Fruit fly (Drosophila melanogaster) whole organism, embryonic: ENCODE data around the gene p24-2.

Experiments
- ATbp ChIP-seq: fragments of 200-800 bp; sonication (Bioruptor generic); optimal IDR thresholded peaks from 2 replicates; lab custom pipeline; 2017; ENCODE audit warnings: missing biosample characterization, mild to moderate bottlenecking, missing genetic modification characterization, missing genetic modification reagents
- Abd-B ChIP-seq: fragments of 200-800 bp; sonication (Bioruptor generic); optimal IDR thresholded peaks from 2 replicates; lab custom pipeline; 2018; ENCODE audit warnings: missing biosample characterization, mild to moderate bottlenecking, missing genetic modification characterization, moderate library complexity
- Atf-2 ChIP-seq: fragments of 200-800 bp; sonication (Bioruptor generic); optimal IDR thresholded peaks from 2 replicates; lab custom pipeline; 2016; ENCODE audit warnings: missing biosample characterization, missing genetic modification characterization
- Bgb ChIP-seq: fragments of 200-800 bp; sonication (Bioruptor generic); IDR thresholded peaks from 2 replicates; pipeline ENCODE4 v1.3.6; 2022; ENCODE audit warnings: missing biosample characterization, missing genetic modification characterization; ENCODE audit not compliant: partially characterized antibody
- BtbVII ChIP-seq: fragments of 200-800 bp; sonication (Bioruptor generic); optimal IDR thresholded peaks from 3 replicates; lab custom pipeline; 2017; ENCODE audit warnings: missing biosample characterization, mild to moderate bottlenecking, missing genetic modification characterization
- CG10267 ChIP-seq: fragments of 200-800 bp; sonication (Bioruptor generic); optimal IDR thresholded peaks from 2 replicates; lab custom pipeline; 2018; ENCODE audit warnings: missing biosample characterization, mild to moderate bottlenecking, missing genetic modification characterization, moderate library complexity
- CG10565 ChIP-seq: fragments of 200-800 bp; sonication (Bioruptor generic); optimal IDR thresholded peaks from 3 replicates; lab custom pipeline; 2016; ENCODE audit warnings: missing biosample characterization, mild to moderate bottlenecking, missing genetic modification characterization
- CG10979 ChIP-seq: fragments of 200-800 bp; sonication (Bioruptor generic); optimal IDR thresholded peaks from 2 replicates; lab custom pipeline; 2018; ENCODE audit warnings: missing biosample characterization, mild to moderate bottlenecking, missing genetic modification characterization, moderate library complexity
- CG11398 ChIP-seq: fragments of 200-800 bp; sonication (Bioruptor generic); optimal IDR thresholded peaks from 2 replicates; lab custom pipeline; 2016; ENCODE audit warnings: missing biosample characterization, missing genetic modification characterization
- CG11456 ChIP-seq: fragments of 200-800 bp; sonication (Bioruptor generic); IDR thresholded peaks from 3 replicates; pipeline ENCODE4 v1.3.6; 2022; ENCODE audit warnings: missing biosample characterization, missing genetic modification characterization
- CG12104 ChIP-seq: fragments of 200-800 bp; sonication (Bioruptor generic); optimal IDR thresholded peaks from 3 replicates; lab custom pipeline; 2016; ENCODE audit warnings: missing biosample characterization, missing genetic modification characterization
- CG12391 ChIP-seq: fragments of 200-800 bp; sonication (Bioruptor generic); optimal IDR thresholded peaks from 3 replicates; lab custom pipeline; 2018; ENCODE audit warnings: missing biosample characterization, mild to moderate bottlenecking, missing genetic modification characterization, moderate library complexity
- CG12769 ChIP-seq: fragments of 200-800 bp; sonication (Bioruptor generic); optimal IDR thresholded peaks from 2 replicates; lab custom pipeline; 2019; ENCODE audit warnings: missing biosample characterization, mild to moderate bottlenecking, missing genetic modification characterization, moderate library complexity
- CG13424 ChIP-seq: fragments of 200-800 bp; sonication (Bioruptor generic); optimal IDR thresholded peaks from 2 replicates; lab custom pipeline; 2019; ENCODE audit warnings: missing biosample characterization, mild to moderate bottlenecking, missing genetic modification characterization, moderate library complexity
- CG15269 ChIP-seq: fragments of 200-800 bp; sonication (Bioruptor generic); optimal IDR thresholded peaks from 2 replicates; lab custom pipeline; 2018; ENCODE audit warnings: missing biosample characterization, mild to moderate bottlenecking, missing genetic modification characterization, moderate library complexity
- CG15514 ChIP-seq: fragments of 200-800 bp; sonication (Bioruptor generic); optimal IDR thresholded peaks from 3 replicates; lab custom pipeline; 2017; ENCODE audit warnings: missing biosample characterization, missing genetic modification characterization, mild to moderate bottlenecking, moderate library complexity, missing genetic modification reagents
- CG17328 ChIP-seq: fragments of 200-800 bp; sonication (Bioruptor generic); IDR thresholded peaks from 2 replicates; pipeline ENCODE4 v1.3.6; 2022; ENCODE audit warnings: missing biosample characterization, missing genetic modification characterization
- CG17359 ChIP-seq: fragments of 200-800 bp; sonication (Bioruptor generic); optimal IDR thresholded peaks from 3 replicates; lab custom pipeline; 2018; ENCODE audit warnings: missing biosample characterization, mild to moderate bottlenecking, missing genetic modification characterization, moderate library complexity
- CG17829 ChIP-seq: fragments of 200-800 bp; optimal IDR thresholded peaks from 2 replicates; lab custom pipeline; 2019; ENCODE audit warnings: missing biosample characterization, mild to moderate bottlenecking, missing genetic modification characterization, moderate library complexity
- CG18011 ChIP-seq: fragments of 200-800 bp; sonication (Bioruptor generic); optimal IDR thresholded peaks from 2 replicates; lab custom pipeline; 2017; ENCODE audit warnings: missing biosample characterization, missing genetic modification characterization, mild to moderate bottlenecking, moderate library complexity, missing genotype
- CG2678 ChIP-seq: fragments of 200-800 bp; sonication (Bioruptor generic); optimal IDR thresholded peaks from 3 replicates; lab custom pipeline; 2019; ENCODE audit warnings: missing biosample characterization, mild to moderate bottlenecking, missing genetic modification characterization, moderate library complexity
- CG2712 ChIP-seq: fragments of 200-800 bp; optimal IDR thresholded peaks from 3 replicates; lab custom pipeline; 2019; ENCODE audit warnings: missing biosample characterization, mild to moderate bottlenecking, missing genetic modification characterization, moderate library complexity
- CG5245 ChIP-seq: fragments of 200-800 bp; sonication (Bioruptor generic); optimal IDR thresholded peaks from 3 replicates; lab custom pipeline; 2016; ENCODE audit warnings: missing biosample characterization, missing genetic modification characterization
- CG6254 ChIP-seq: fragments of 200-800 bp; sonication (Bioruptor generic); optimal IDR thresholded peaks from 3 replicates; lab custom pipeline; 2017; ENCODE audit warnings: mild to moderate bottlenecking, missing biosample characterization, missing genetic modification reagents, missing genetic modification characterization
- CG6765 ChIP-seq: fragments of 200-800 bp; sonication (Bioruptor generic); optimal IDR thresholded peaks from 3 replicates; lab custom pipeline; 2017; ENCODE audit warnings: missing biosample characterization, mild to moderate bottlenecking, missing genetic modification characterization
- CG8281 ChIP-seq: fragments of 200-800 bp; sonication (Bioruptor generic); optimal IDR thresholded peaks from 2 replicates; lab custom pipeline; 2018; ENCODE audit warnings: missing biosample characterization, mild to moderate bottlenecking, missing genetic modification characterization, moderate library complexity
- CG9797 ChIP-seq: fragments of 200-800 bp; sonication (Bioruptor generic); optimal IDR thresholded peaks from 3 replicates; lab custom pipeline; 2018; ENCODE audit warnings: missing biosample characterization, mild to moderate bottlenecking, missing genetic modification characterization
- CoRest ChIP-seq: fragments of 200-800 bp; sonication (Bioruptor generic); optimal IDR thresholded peaks from 3 replicates; lab custom pipeline; 2018; ENCODE audit warnings: missing biosample characterization, mild to moderate bottlenecking, missing genetic modification characterization, moderate library complexity
- D19B ChIP-seq: fragments of 200-800 bp; sonication (Bioruptor generic); optimal IDR thresholded peaks from 2 replicates; lab custom pipeline; 2017; ENCODE audit warnings: missing biosample characterization, mild to moderate bottlenecking, missing genetic modification characterization
- Dref ChIP-seq: fragments of 200-800 bp; sonication (Bioruptor generic); IDR thresholded peaks from 2 replicates; pipeline ENCODE4 v1.3.6; 2022; ENCODE audit warnings: missing biosample characterization, missing genetic modification characterization
- E2f1 ChIP-seq: fragments of 200-800 bp; sonication (Bioruptor generic); IDR thresholded peaks from 2 replicates; pipeline ENCODE4 v1.3.6; 2022; ENCODE audit warnings: missing biosample characterization, missing genetic modification characterization
- Ets65A ChIP-seq: fragments of 200-800 bp; sonication (Bioruptor generic); peaks from one replicate; lab custom pipeline; 2016; ENCODE audit warnings: missing biosample characterization, missing genetic modification characterization
- Fer3 ChIP-seq: fragments of 200-800 bp; sonication (Bioruptor generic); optimal IDR thresholded peaks from 2 replicates; lab custom pipeline; 2018; ENCODE audit warnings: missing biosample characterization, mild to moderate bottlenecking, missing genetic modification characterization, moderate library complexity
- HmgD ChIP-seq: fragments of 200-800 bp; sonication (Bioruptor generic); optimal IDR thresholded peaks from 3 replicates; lab custom pipeline; 2016; ENCODE audit warnings: missing biosample characterization, missing genetic modification characterization
- Hr78 ChIP-seq, 2 experiments: fragments of 200-800 bp in 1 of 2; fragments of >200 bp in 1 of 2; sonication (Bioruptor generic) in 1 of 2; optimal IDR thresholded peaks; 2 replicates each; lab custom pipeline; 2017 to 2019; ENCODE audit warnings: missing biosample characterization in 2 of 2, missing genetic modification characterization in 2 of 2, mild to moderate bottlenecking in 1 of 2, moderate library complexity in 1 of 2
- NfI ChIP-seq: fragments of 200-800 bp; sonication (Bioruptor generic); optimal IDR thresholded peaks from 3 replicates; lab custom pipeline; 2018; ENCODE audit warnings: missing biosample characterization, mild to moderate bottlenecking, missing genetic modification characterization, moderate library complexity
- Optix ChIP-seq: fragments of 200-800 bp; sonication (Bioruptor generic); IDR thresholded peaks from 3 replicates; pipeline ENCODE4 v1.3.6; 2022; ENCODE audit warnings: missing biosample characterization, missing genetic modification characterization
- Ssrp ChIP-seq: fragments of 200-800 bp; sonication (Bioruptor generic); optimal IDR thresholded peaks from 2 replicates; lab custom pipeline; 2018; ENCODE audit warnings: missing biosample characterization, mild to moderate bottlenecking, missing genetic modification characterization, moderate library complexity
- ara ChIP-seq: fragments of 200-800 bp; sonication (Bioruptor generic); IDR thresholded peaks from 2 replicates; pipeline ENCODE4 v1.3.6; 2022; ENCODE audit warnings: missing biosample characterization, missing genetic modification characterization
- az2 ChIP-seq: fragments of 200-800 bp; sonication (Bioruptor generic); optimal IDR thresholded peaks from 3 replicates; lab custom pipeline; 2016; ENCODE audit warnings: missing biosample characterization, missing genetic modification characterization
- br ChIP-seq: fragments of >200 bp; optimal IDR thresholded peaks from 2 replicates; lab custom pipeline; 2017
- dpn ChIP-seq, 2 experiments: fragments of 200-800 bp; sonication (Bioruptor generic); optimal IDR thresholded peaks; 3 replicates each; lab custom pipeline; 2016; ENCODE audit warnings: missing biosample characterization in 2 of 2, missing genetic modification characterization in 2 of 2
- fd3F ChIP-seq: fragments of 200-800 bp; sonication (Bioruptor generic); optimal IDR thresholded peaks from 2 replicates; lab custom pipeline; 2018; ENCODE audit warnings: missing biosample characterization, mild to moderate bottlenecking, missing genetic modification characterization, moderate library complexity
- fd64A ChIP-seq: fragments of 200-800 bp; sonication (Bioruptor generic); optimal IDR thresholded peaks from 3 replicates; lab custom pipeline; 2018; ENCODE audit warnings: missing biosample characterization, mild to moderate bottlenecking, missing genetic modification characterization
- gsb-n ChIP-seq: fragments of 200-800 bp; sonication (Bioruptor generic); optimal IDR thresholded peaks from 3 replicates; lab custom pipeline; 2018; ENCODE audit warnings: missing biosample characterization, mild to moderate bottlenecking, missing genetic modification characterization
- hth ChIP-seq: fragments of >200 bp; optimal IDR thresholded peaks from 2 replicates; lab custom pipeline; 2017; ENCODE audit warnings: inconsistent platforms
- lab ChIP-seq: fragments of 200-800 bp; sonication (Bioruptor generic); optimal IDR thresholded peaks from 3 replicates; lab custom pipeline; 2017; ENCODE audit warnings: missing biosample characterization, missing genetic modification characterization, mild to moderate bottlenecking, moderate library complexity, missing genetic modification reagents
- pho ChIP-seq: fragments of 200-800 bp; sonication (Bioruptor generic); optimal IDR thresholded peaks from 2 replicates; lab custom pipeline; 2016; ENCODE audit warnings: missing biosample characterization, missing genetic modification characterization
- pros ChIP-seq: fragments of 200-800 bp; sonication (Bioruptor generic); optimal IDR thresholded peaks from 3 replicates; lab custom pipeline; 2019; ENCODE audit warnings: missing biosample characterization, mild to moderate bottlenecking, missing genetic modification characterization, moderate library complexity
- ttk ChIP-seq: fragments of 200-800 bp; sonication (Bioruptor generic); IDR thresholded peaks from 2 replicates; pipeline ENCODE4 v2.1.2; 2022; ENCODE audit warnings: missing biosample characterization, missing genetic modification characterization

The p24-2 gene

DNA sequence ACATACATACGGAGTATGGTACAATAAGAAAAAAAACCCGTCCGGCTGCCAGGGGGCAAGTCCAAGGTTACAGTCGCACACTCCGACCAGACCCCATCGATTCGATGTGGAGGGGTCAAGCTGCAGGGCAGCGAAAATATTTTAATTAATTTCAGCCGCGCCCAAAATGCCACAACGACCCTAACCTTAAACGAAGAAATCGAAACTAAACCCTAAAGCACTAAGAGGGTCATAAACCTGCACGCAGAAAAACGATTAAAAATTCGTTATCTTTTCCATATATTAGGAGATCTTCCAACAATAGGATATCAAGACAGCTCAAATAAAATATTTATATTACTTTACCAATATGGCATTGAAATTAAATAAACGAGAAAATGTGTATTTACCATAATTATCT is 9.3 kb upstream of the p24-2 start (continued):
- TF ChIP-seq ara (no peak), Ets65A (GFP tag; lab: Kevin White, UChicago) (peak; percentile 11), Abd-B (GFP tag; lab: Kevin White, UChicago) (peak; percentile 36), fd3F (peak; percentile 43), CG12769 (tag; lab: Kevin White, UChicago) (no peak), CoRest (tag; lab: Kevin White, UChicago) (peak; percentile 23), HmgD (GFP tag; lab: Kevin White, UChicago) (no peak), fd64A (no peak), Atf-2 (GFP tag; lab: Kevin White, UChicago) (no peak), CG9797 (GFP tag; lab: Kevin White, UChicago) (no peak), dpn (GFP tag; optimal IDR thresholded peaks at IDR 0.05; lab: Kevin White, UChicago) (peak in 1 of 2 experiments; percentile 9), Dref (GFP tag; lab: Robert Waterston, UW) (no peak), az2 (GFP tag; lab: Kevin White, UChicago) (peak; percentile 25), CG17328 (GFP tag; lab: Robert Waterston, UW) (no peak), CG2678 (peak; percentile 7), CG17359 (peak; percentile 30), CG13424 (tag; lab: Kevin White, UChicago) (peak; percentile 50), CG15269 (tag; lab: Kevin White, UChicago) (peak; percentile 62), CG12391 (peak; percentile 21), Ssrp (tag; lab: Kevin White, UChicago) (peak; percentile 24), br (lab: Kevin White, UChicago) (no peak), Fer3 (peak; percentile 20), CG15514 (GFP tag; lab: Kevin White, UChicago) (no peak), CG10565 (GFP tag; lab: Kevin White, UChicago) (no peak), NfI (GFP tag; lab: Kevin White, UChicago) (peak; percentile 34), CG12104 (GFP tag; lab: Kevin White, UChicago) (no peak), Hr78 (GFP tag; optimal IDR thresholded peaks at IDR 0.05; lab: Kevin White, UChicago) (peak in 1 of 2 experiments; percentile 72), BtbVII (GFP tag; lab: Kevin White, UChicago) (no peak), CG10979 (no peak)
- TF ChIP-seq, all 482 proteins: peak for 30

- TF ChIP-seq Bgb (GFP tag; lab: Robert Waterston, UW) (no peak), gsb-n (tag; lab: Kevin White, UChicago) (no peak), CG11456 (GFP tag; lab: Robert Waterston, UW) (no peak), pho (GFP tag; lab: Kevin White, UChicago) (peak; percentile 44), CG8281 (tag; lab: Kevin White, UChicago) (peak; percentile 1), CG2678 (peak; percentile 46), CG6254 (GFP tag; lab: Kevin White, UChicago) (no peak), CG15514 (GFP tag; lab: Kevin White, UChicago) (peak; percentile 30), CG15269 (tag; lab: Kevin White, UChicago) (peak; percentile 33), ATbp (GFP tag; lab: Kevin White, UChicago) (peak; percentile 36), CG2712 (no peak), CG5245 (no peak), Optix (no peak), CG17829 (tag; lab: Kevin White, UChicago) (no peak), D19B (GFP tag; lab: Kevin White, UChicago) (no peak), CG11398 (GFP tag; lab: Kevin White, UChicago) (no peak), pros (GFP tag; lab: Kevin White, UChicago) (no peak), hth (lab: Kevin White, UChicago) (no peak), CG18011 (no peak), CG6765 (GFP tag; lab: Kevin White, UChicago) (peak; percentile 48), ttk (GFP tag; lab: Robert Waterston, UW) (no peak), CG10267 (tag; lab: Kevin White, UChicago) (no peak), CG13424 (tag; lab: Kevin White, UChicago) (peak; percentile 21), lab (GFP tag; lab: Kevin White, UChicago) (peak; percentile 57), E2f1 (GFP tag; lab: Robert Waterston, UW) (no peak)
These were observed 8.6 kb upstream of the p24-2 start for dm6 chr3R:9701148-9701703.
